Worm (Caenorhabditis elegans) whole organism, L2 larva: Measurements from ENCODE around the gene C01G5.5.
A peak's percentile ranks its signal among the peaks of the same experiment; 100 is the strongest.

ENCODE experiments used
- C34F6.9 ChIP-seq: fragments of 150-350 bp; optimal IDR thresholded peaks from 2 replicates; lab custom pipeline; 2014; ENCODE audit warnings: missing biosample characterization, missing genetic modification characterization
- F13H6.1 ChIP-seq: sonication (generic microtip); optimal IDR thresholded peaks from 2 replicates; lab custom pipeline; 2016; ENCODE audit warnings: missing genetic modification characterization, missing compliant biosample characterization
- alr-1 ChIP-seq: fragments of 150-350 bp; optimal IDR thresholded peaks from 2 replicates; lab custom pipeline; 2014; ENCODE audit warnings: missing biosample characterization, missing genetic modification characterization
- ama-1 ChIP-seq: fragments of 150-350 bp; optimal IDR thresholded peaks from 2 replicates; lab custom pipeline; 2018; ENCODE audit warnings: inconsistent platforms
- ceh-82 ChIP-seq: fragments of 150-350 bp; optimal IDR thresholded peaks from 2 replicates; lab custom pipeline; 2014; ENCODE audit warnings: missing biosample characterization, missing genetic modification characterization
- crh-2 ChIP-seq: sonication (generic microtip); optimal IDR thresholded peaks from 2 replicates; lab custom pipeline; 2017; ENCODE audit warnings: missing biosample characterization, missing genetic modification characterization
- elt-1 ChIP-seq: fragments of 150-350 bp; optimal IDR thresholded peaks from 2 replicates; lab custom pipeline; 2014; ENCODE audit warnings: missing biosample characterization, missing genetic modification characterization
- elt-3 ChIP-seq: sonication (generic microtip); optimal IDR thresholded peaks from 2 replicates; lab custom pipeline; 2017; ENCODE audit warnings: missing biosample characterization, missing genetic modification characterization
- fos-1 ChIP-seq: fragments of 150-350 bp; optimal IDR thresholded peaks from 2 replicates; lab custom pipeline; 2014; ENCODE audit warnings: missing biosample characterization, missing genetic modification characterization
- gmeb-1 ChIP-seq: fragments of 150-350 bp; optimal IDR thresholded peaks from 2 replicates; lab custom pipeline; 2014; ENCODE audit warnings: missing biosample characterization, missing genetic modification characterization
- lin-13 ChIP-seq: fragments of 150-350 bp; optimal IDR thresholded peaks from 2 replicates; lab custom pipeline; 2014; ENCODE audit warnings: missing biosample characterization, missing genetic modification reagents, missing genetic modification characterization
- lin-39 ChIP-seq: fragments of 150-350 bp; optimal IDR thresholded peaks from 2 replicates; lab custom pipeline; 2014; ENCODE audit warnings: missing biosample characterization, missing genetic modification reagents, missing genetic modification characterization
- lsy-2 ChIP-seq, 2 experiments: fragments of 150-350 bp in 1 of 2; sonication (generic microtip) in 1 of 2; optimal IDR thresholded peaks; 2 replicates each; lab custom pipeline; 2014 to 2017; ENCODE audit warnings: missing biosample characterization in 2 of 2, missing genetic modification characterization in 2 of 2
- mab-5 ChIP-seq: fragments of 150-350 bp; optimal IDR thresholded peaks from 2 replicates; lab custom pipeline; 2014; ENCODE audit warnings: missing biosample characterization, missing genetic modification characterization
- mbf-1 ChIP-seq: sonication (generic microtip); optimal IDR thresholded peaks from 2 replicates; lab custom pipeline; 2017; ENCODE audit warnings: missing biosample characterization, missing genetic modification characterization
- mdl-1 ChIP-seq, 2 experiments: fragments of 150-350 bp in 1 of 2; sonication (generic microtip) in 1 of 2; optimal IDR thresholded peaks; 2 replicates each; lab custom pipeline; 2017; ENCODE audit warnings: missing biosample characterization in 2 of 2, missing genetic modification characterization in 2 of 2
- nhr-10 ChIP-seq: sonication (generic microtip); optimal IDR thresholded peaks from 2 replicates; lab custom pipeline; 2017; ENCODE audit warnings: missing biosample characterization, missing genetic modification characterization
- nhr-11 ChIP-seq: fragments of 150-350 bp; optimal IDR thresholded peaks from 2 replicates; lab custom pipeline; 2014; ENCODE audit warnings: missing biosample characterization, missing genetic modification characterization
- nhr-12 ChIP-seq: fragments of 150-350 bp; optimal IDR thresholded peaks from 2 replicates; lab custom pipeline; 2014; ENCODE audit warnings: missing biosample characterization, missing genetic modification characterization
- nhr-129 ChIP-seq: fragments of 150-350 bp; optimal IDR thresholded peaks from 2 replicates; lab custom pipeline; 2014; ENCODE audit warnings: missing biosample characterization, missing genetic modification characterization
- nhr-21 ChIP-seq: fragments of 150-350 bp; optimal IDR thresholded peaks from 2 replicates; lab custom pipeline; 2014; ENCODE audit warnings: missing biosample characterization, missing genetic modification characterization
- nhr-25 ChIP-seq: fragments of 150-350 bp; sonication (generic microtip); optimal IDR thresholded peaks from 3 replicates; lab custom pipeline; 2014; ENCODE audit warnings: missing biosample characterization, missing genetic modification characterization
- nhr-6 ChIP-seq: fragments of 150-350 bp; optimal IDR thresholded peaks from 2 replicates; lab custom pipeline; 2014; ENCODE audit warnings: missing biosample characterization, missing genetic modification characterization
- nhr-77 ChIP-seq: fragments of 150-350 bp; optimal IDR thresholded peaks from 2 replicates; lab custom pipeline; 2014; ENCODE audit warnings: missing biosample characterization, missing genetic modification characterization
- peb-1 ChIP-seq: fragments of 150-350 bp; optimal IDR thresholded peaks from 2 replicates; lab custom pipeline; 2014; ENCODE audit warnings: missing biosample characterization, missing genetic modification characterization
- sem-4 ChIP-seq: fragments of 150-350 bp; optimal IDR thresholded peaks from 2 replicates; lab custom pipeline; 2014; ENCODE audit warnings: missing biosample characterization, missing genetic modification reagents, missing genetic modification characterization
- skn-1 ChIP-seq: sonication (generic microtip); optimal IDR thresholded peaks from 2 replicates; lab custom pipeline; 2017; ENCODE audit warnings: missing biosample characterization, missing genetic modification characterization
- sma-3 ChIP-seq: sonication (generic microtip); optimal IDR thresholded peaks from 2 replicates; lab custom pipeline; 2016; ENCODE audit warnings: missing genetic modification reagents, missing genetic modification characterization, missing compliant biosample characterization
- sma-9 ChIP-seq, 2 experiments: fragments of 150-350 bp in 1 of 2; sonication (generic microtip) in 1 of 2; optimal IDR thresholded peaks; 2 replicates each; lab custom pipeline; 2014 to 2016; ENCODE audit warnings: missing genetic modification characterization in 2 of 2, mild to moderate bottlenecking in 1 of 2, missing biosample characterization in 1 of 2, missing compliant biosample characterization in 1 of 2, missing genetic modification reagents in 1 of 2, moderate library complexity in 1 of 2
- snpc-4 ChIP-seq: fragments of 150-350 bp; optimal IDR thresholded peaks from 2 replicates; lab custom pipeline; 2014; ENCODE audit warnings: missing biosample characterization, missing genetic modification characterization
- unc-39 ChIP-seq: fragments of 150-350 bp; optimal IDR thresholded peaks from 2 replicates; lab custom pipeline; 2014; ENCODE audit warnings: missing biosample characterization, missing genetic modification characterization
- unc-55 ChIP-seq: fragments of 150-350 bp; sonication (generic microtip); optimal IDR thresholded peaks from 3 replicates; lab custom pipeline; 2014; ENCODE audit warnings: missing biosample characterization, missing genetic modification reagents, missing genetic modification characterization
- zag-1 ChIP-seq: fragments of 150-350 bp; optimal IDR thresholded peaks from 2 replicates; lab custom pipeline; 2014; ENCODE audit warnings: missing biosample characterization, missing genetic modification characterization
- ztf-1 ChIP-seq: fragments of 200-800 bp; sonication (Bioruptor generic); conservative IDR thresholded peaks from 2 replicates; pipeline ENCODE4 v1.3.6; 2022; ENCODE audit warnings: missing genetic modification characterization, missing compliant biosample characterization
- ztf-11 ChIP-seq: sonication (generic microtip); optimal IDR thresholded peaks from 2 replicates; lab custom pipeline; 2017; ENCODE audit warnings: missing biosample characterization, missing genetic modification characterization

C01G5.5 gene

DNA sequence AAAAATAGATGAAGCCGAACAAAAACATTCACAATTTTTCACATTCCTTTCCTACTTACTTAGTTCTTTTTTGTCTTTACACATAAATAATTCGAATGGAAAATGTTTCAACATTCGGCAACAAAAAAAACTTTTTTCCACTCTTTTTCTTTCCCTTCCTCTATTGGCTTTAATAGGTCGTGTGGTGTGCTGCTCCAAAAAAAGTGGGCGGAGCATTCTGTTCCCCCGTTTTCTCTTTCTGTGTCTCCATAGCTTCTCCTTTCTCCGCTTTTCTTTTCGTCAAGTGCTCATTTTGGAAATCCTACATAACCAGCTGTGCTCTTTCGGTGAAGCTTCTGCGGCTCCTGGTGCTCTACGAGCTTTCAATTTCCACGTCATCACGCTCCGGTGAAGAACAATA lies 17.0 kb downstream of the C01G5.5 start, which contains the start of gene C01G5.25:
C01G5.25 (plus strand) TSS at position 250 of the 400 bp plus-strand sequence.
- TF ChIP-seq sma-9 (GFP tag; optimal IDR thresholded peaks at IDR 0.05; lab: Kevin White, UChicago) (no peak), sma-9 (tag; optimal IDR thresholded peaks at IDR 0.05; lab: Kevin White, UChicago) (no peak), unc-55 (peak; percentile 50), unc-39 (tag; lab: Kevin White, UChicago) (no peak), mab-5 (tag; lab: Kevin White, UChicago) (no peak), lin-39 (tag; lab: Kevin White, UChicago) (no peak), nhr-10 (tag; lab: Kevin White, UChicago) (no peak), lsy-2 (tag; optimal IDR thresholded peaks at IDR 0.05; lab: Kevin White, UChicago) (peak in 1 of 2 experiments; percentile 9)

DNA sequence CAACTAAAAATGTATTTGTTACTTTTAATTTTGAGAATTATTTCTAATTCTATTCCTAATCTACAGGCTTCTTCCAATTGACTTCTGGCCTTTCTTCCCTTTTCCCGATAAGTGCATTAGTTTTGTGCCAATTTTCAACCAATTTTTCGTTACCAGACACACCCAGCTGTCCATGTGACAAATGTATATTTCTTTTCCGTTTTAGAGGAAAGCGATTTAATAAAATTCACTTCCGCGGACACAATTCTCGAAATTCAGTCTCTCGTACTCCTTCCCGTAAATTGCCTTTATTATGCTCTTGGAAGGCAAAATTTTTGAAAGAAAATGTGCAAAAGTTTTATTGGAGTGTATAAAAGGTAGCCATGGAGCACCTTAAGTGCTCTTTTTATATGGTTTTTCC lies 18.6 kb downstream of the C01G5.5 start:
- TF ChIP-seq C34F6.9 (tag; lab: Kevin White, UChicago) (peak; percentile 7), sma-9 (GFP tag; optimal IDR thresholded peaks at IDR 0.05; lab: Kevin White, UChicago) (peak; percentile 27), sma-9 (tag; optimal IDR thresholded peaks at IDR 0.05; lab: Kevin White, UChicago) (no peak), lsy-2 (tag; optimal IDR thresholded peaks at IDR 0.05; lab: Kevin White, UChicago) (peak in 1 of 2 experiments; percentile 13), ztf-1 (GFP tag; lab: Robert Waterston, UW) (no peak), fos-1 (tag; lab: Kevin White, UChicago) (no peak), alr-1 (tag; lab: Kevin White, UChicago) (no peak)

- no peak for TF ChIP-seq skn-1 (tag; lab: Kevin White, UChicago)
- TF ChIP-seq zag-1: peak; percentile 0
- TF ChIP-seq nhr-6 (tag; lab: Kevin White, UChicago): no peak
- peak; percentile 11 for TF ChIP-seq lin-39 (tag; lab: Kevin White, UChicago)
- no peak for TF ChIP-seq ama-1 (lab: Kevin White, UChicago)
- TF ChIP-seq ztf-11 (tag; lab: Kevin White, UChicago): no peak
These were observed 23.0 kb downstream of the C01G5.5 start for ce11 chrIV:6547397-6547796.

DNA sequence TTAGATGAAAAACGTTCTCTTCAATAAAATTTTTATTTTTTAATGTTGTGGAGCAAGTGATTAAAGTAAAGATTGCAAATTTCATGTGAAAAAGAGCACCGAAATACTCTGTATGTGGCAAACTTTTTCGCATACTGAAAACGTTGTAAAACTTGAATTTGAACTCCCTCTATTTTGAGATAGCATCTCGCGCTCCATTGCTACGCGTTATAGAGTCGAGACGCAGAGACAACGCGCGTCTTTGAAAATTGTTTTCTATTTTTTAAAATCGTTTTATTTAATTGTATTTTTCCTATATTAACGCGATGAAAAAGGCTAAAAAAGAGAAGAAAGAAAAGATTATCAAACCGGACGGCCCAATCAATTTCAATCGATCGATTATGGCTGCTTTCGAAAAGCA lies 24.2 kb downstream of the C01G5.5 start, which contains the start of gene fan-1:
fan-1 (plus strand) TSS at position 78 of the 400 bp plus-strand sequence.
- TF ChIP-seq mab-5 (tag; lab: Kevin White, UChicago) (no peak), ztf-1 (GFP tag; lab: Robert Waterston, UW) (no peak), crh-2 (tag; lab: Kevin White, UChicago) (peak; percentile 30), nhr-10 (tag; lab: Kevin White, UChicago) (no peak), nhr-11 (no peak), F13H6.1 (tag; lab: Kevin White, UChicago) (peak; percentile 38), nhr-25 (tag; lab: Kevin White, UChicago) (peak; percentile 9), nhr-21 (tag; lab: Kevin White, UChicago) (peak; percentile 23), nhr-77 (no peak), mdl-1 (tag; optimal IDR thresholded peaks at IDR 0.05; lab: Kevin White, UChicago) (no peak), zag-1 (no peak), fos-1 (tag; lab: Kevin White, UChicago) (peak; percentile 23), sem-4 (peak; percentile 20), sma-3 (GFP tag; lab: Kevin White, UChicago) (peak; percentile 39), snpc-4 (peak; percentile 5), unc-39 (tag; lab: Kevin White, UChicago) (no peak), elt-3 (tag; lab: Kevin White, UChicago) (no peak), nhr-129 (tag; lab: Kevin White, UChicago) (peak; percentile 56), mbf-1 (no peak), sma-9 (GFP tag; optimal IDR thresholded peaks at IDR 0.05; lab: Kevin White, UChicago) (peak; percentile 72), sma-9 (tag; optimal IDR thresholded peaks at IDR 0.05; lab: Kevin White, UChicago) (no peak), lin-13 (GFP tag; lab: Kevin White, UChicago) (peak; percentile 69), lsy-2 (tag; optimal IDR thresholded peaks at IDR 0.05; lab: Kevin White, UChicago) (peak; percentile 43 to 80), unc-55 (peak; percentile 93), ztf-11 (tag; lab: Kevin White, UChicago) (no peak), ceh-82 (no peak), C34F6.9 (tag; lab: Kevin White, UChicago) (peak; percentile 70), gmeb-1 (tag; lab: Kevin White, UChicago) (peak; percentile 97), nhr-12 (tag; lab: Kevin White, UChicago) (no peak), peb-1 (no peak), elt-1 (tag; lab: Kevin White, UChicago) (no peak)
